Worm (Caenorhabditis elegans): ENCODE data around the gene hda-1.

- no peak for TF ChIP-seq ets-7 (tag; optimal IDR thresholded peaks at IDR 0.05)
- TF ChIP-seq pes-1 (GFP tag; IDR thresholded peaks at IDR 0.05): no peak
- TF ChIP-seq flt-1 (GFP tag; IDR thresholded peaks at IDR 0.05): no peak
- TF ChIP-seq sea-1 (GFP tag; conservative IDR thresholded peaks at IDR 0.05): no peak
- no peak for TF ChIP-seq F13C5.2 (tag; optimal IDR thresholded peaks at IDR 0.05)
- TF ChIP-seq hmbx-1 (tag; optimal IDR thresholded peaks at IDR 0.05): no peak
- TF ChIP-seq ceh-36 (tag; optimal IDR thresholded peaks at IDR 0.05): no peak
Measured at ce11 chrV:14499074-14499864, 25.9 kb upstream of the hda-1 start.

All from whole organism, early embryonic.